Worm (Caenorhabditis elegans): ENCODE measurements around the gene srz-12.

DNA sequence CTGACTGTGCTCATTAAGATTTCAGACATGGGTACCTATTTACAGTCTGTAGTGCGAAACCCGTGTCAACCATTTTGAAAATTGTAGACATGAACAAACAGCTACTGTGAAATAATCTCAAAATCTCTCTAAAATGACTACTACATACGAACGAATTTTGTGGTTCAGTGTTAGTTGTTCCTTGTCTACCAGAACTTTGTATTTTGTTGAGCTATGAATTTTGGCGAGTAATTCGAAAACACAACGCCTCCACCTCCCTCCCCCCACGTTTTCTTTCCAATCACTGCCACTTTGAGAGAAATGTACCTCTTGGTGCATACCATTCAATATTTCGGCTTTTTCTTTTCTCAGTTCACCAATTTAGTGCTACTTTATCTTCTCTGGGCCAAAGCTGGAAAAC is 30.2 kb upstream of the srz-12 start, which contains the start of gene T06C12.11:
- TF ChIP-seq cog-1 (tag; optimal IDR thresholded peaks at IDR 0.05): no peak
- no peak for TF ChIP-seq klf-2 (GFP tag; conservative IDR thresholded peaks at IDR 0.05)
- TF ChIP-seq flt-1 (GFP tag; IDR thresholded peaks at IDR 0.05): no peak
- no peak for TF ChIP-seq tab-1 (GFP tag; IDR thresholded peaks at IDR 0.05)
- no peak for TF ChIP-seq ztf-23 (GFP tag; IDR thresholded peaks at IDR 0.05)

All from whole organism, midembryonic.